Worm (Caenorhabditis elegans): ENCODE results near the gene Y57G11C.1147.
A peak's percentile ranks its signal among the peaks of the same experiment; 100 is the strongest.

Y57G11C.1147 gene

DNA sequence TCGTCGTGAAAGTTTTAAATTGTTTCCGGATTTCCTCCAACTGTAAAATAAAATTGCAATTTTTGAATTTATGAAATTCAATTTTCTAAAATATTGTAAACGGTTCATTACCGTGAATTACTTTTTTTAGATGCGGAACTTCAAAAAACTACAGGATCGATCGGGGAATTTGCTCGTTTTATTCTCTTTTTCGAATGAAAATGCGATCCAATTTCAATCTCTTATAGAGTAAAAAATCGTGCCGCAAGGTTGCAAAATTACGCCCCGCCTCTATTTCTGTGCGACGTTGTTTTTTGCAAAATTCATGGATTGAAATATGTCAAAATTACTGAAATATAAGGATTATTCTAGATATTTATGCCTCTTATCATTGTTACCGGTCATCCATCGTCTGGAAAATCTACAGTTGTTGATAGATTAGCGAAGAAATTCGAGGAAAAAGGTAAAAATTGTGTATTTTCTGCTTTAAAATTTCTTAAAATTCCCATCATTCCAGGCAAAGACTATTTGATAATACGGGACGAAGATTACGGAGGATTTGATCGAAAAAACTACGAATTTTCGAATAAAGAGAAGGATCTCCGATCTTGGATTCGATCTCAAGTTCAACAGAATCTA is 28.0 kb downstream of the Y57G11C.1147 start, which contains the start of gene Y57G11C.43:
Gene Y57G11C.43, plus strand, starts transcription at position 224 of the 618 bp plus-strand sequence.
- no peak for TF ChIP-seq hmbx-1 (tag; optimal IDR thresholded peaks at IDR 0.05)

- TF ChIP-seq F13C5.2 (tag; optimal IDR thresholded peaks at IDR 0.05) (peak; percentile 83), ama-1 (optimal IDR thresholded peaks at IDR 0.05) (no peak), hmg-4 (GFP tag; optimal IDR thresholded peaks at IDR 0.05) (peak; percentile 0)
Measured at ce11 chrIV:14767693-14768251, 29.5 kb downstream of the Y57G11C.1147 start, which contains the start of the genes mrps-7 and Y57G11C.3. Gene mrps-7 (minus strand): TSS chrIV:14767730. Gene Y57G11C.3 (plus strand): TSS chrIV:14768201.

DNA sequence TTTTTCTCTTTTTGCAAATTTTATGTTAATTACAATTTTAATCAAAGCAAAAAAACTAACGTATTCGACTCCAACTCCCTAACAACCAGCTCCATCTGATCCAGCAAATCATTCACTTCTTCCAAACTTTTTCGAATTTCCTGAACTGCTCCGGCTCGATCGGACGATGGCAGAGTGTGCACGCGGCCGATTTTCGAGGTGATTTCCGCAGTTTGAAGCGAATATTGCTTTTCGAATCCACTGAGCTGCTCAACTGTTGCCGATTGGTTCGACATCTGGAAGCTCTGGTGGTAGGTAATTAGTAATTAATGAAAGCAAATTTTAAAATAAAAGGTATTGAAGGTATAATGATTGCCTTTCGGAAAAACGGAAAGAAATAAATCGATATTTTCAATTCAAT is 30.9 kb downstream of the Y57G11C.1147 start, which contains the start of gene vti-1:
Gene vti-1, minus strand, starts transcription at position 284 of the 400 bp plus-strand sequence.
- TF ChIP-seq pes-1 (GFP tag; IDR thresholded peaks at IDR 0.05) (no peak), aly-1 (tag; optimal IDR thresholded peaks at IDR 0.05) (no peak)

ce11 chrIV:14765336-14765735 is 32.0 kb downstream of the Y57G11C.1147 start, which contains the start of gene Y57G11C.5:
Gene Y57G11C.5 (minus strand): TSS chrIV:14765436.
- TF ChIP-seq pes-1 (GFP tag; IDR thresholded peaks at IDR 0.05): no peak
- no peak for TF ChIP-seq ceh-13 (GFP tag; optimal IDR thresholded peaks at IDR 0.05)
- TF ChIP-seq B0310.2 (tag; optimal IDR thresholded peaks at IDR 0.05): no peak
- no peak for TF ChIP-seq hmbx-1 (tag; optimal IDR thresholded peaks at IDR 0.05)
- TF ChIP-seq aly-1 (tag; optimal IDR thresholded peaks at IDR 0.05): no peak
- TF ChIP-seq flt-1 (GFP tag; IDR thresholded peaks at IDR 0.05): no peak
- TF ChIP-seq tbx-11 (GFP tag; IDR thresholded peaks at IDR 0.05): no peak
- no peak for TF ChIP-seq hmg-4 (GFP tag; optimal IDR thresholded peaks at IDR 0.05)

DNA sequence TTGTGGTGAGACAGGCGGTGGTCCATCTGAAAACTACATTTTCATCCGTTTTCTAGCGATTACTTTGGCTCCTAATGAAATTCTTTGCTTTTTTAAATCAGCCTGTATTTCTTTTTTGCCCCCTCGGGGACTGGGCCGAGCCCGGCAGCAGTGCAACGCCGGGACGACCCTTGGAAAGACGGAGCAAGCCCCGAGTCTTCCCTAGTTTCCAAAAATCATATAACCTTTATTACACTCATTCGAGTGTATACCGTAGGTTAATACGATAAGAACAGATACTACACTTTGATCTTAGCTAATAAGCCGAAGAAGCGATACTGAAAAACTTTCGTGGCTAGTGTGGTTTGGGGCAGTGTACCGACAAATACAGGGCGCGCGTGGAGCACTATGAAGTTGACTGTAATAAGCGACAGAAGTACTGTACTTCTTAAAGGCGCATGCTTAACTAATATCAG is 32.6 kb downstream of the Y57G11C.1147 start:
- TF ChIP-seq F13C5.2 (tag; optimal IDR thresholded peaks at IDR 0.05): no peak
- TF ChIP-seq ets-7 (tag; optimal IDR thresholded peaks at IDR 0.05): no peak
- TF ChIP-seq hmbx-1 (tag; optimal IDR thresholded peaks at IDR 0.05): no peak
- TF ChIP-seq tbx-11 (GFP tag; IDR thresholded peaks at IDR 0.05): no peak
- no peak for TF ChIP-seq hnd-1 (tag; optimal IDR thresholded peaks at IDR 0.05)
- TF ChIP-seq flt-1 (GFP tag; IDR thresholded peaks at IDR 0.05): no peak

DNA sequence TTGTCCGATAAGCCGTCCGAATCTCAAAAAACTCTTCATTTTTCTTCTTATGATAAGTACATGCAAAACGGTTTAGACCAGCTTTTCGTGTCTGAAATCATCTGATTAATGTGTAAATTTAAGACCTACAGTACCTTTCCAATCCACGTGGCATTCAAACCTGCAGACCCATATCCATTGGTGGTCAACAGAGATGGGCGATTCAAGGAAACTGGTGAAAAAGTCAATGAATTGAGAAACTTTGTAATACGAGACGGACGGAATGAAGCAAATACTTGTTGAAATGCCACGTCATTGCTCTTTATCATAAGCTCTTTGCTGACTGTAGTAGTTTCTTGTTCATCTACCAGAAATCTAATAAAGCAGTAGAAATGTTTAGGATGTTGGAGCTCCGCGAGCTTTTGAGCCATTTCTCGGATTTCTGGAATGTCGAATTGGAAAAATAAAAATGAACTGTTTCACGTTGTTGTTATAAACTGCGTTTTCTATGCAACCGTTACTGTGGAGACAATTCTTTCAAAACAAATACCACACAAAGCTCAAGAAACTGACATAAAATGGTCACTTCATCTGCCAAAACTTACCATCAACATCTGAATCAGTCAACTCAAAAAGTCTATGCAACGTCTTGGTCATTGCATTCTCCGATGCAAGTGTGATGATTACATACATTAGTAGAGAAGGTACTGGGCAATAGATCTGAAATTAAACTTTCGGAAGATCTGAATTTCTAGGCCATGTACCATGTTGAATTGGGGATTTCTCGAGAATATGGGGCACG is 33.2 kb downstream of the Y57G11C.1147 start:
- TF ChIP-seq hmg-4 (GFP tag; optimal IDR thresholded peaks at IDR 0.05) (no peak), pes-1 (GFP tag; IDR thresholded peaks at IDR 0.05) (no peak), tra-4 (tag; optimal IDR thresholded peaks at IDR 0.05) (no peak)

DNA sequence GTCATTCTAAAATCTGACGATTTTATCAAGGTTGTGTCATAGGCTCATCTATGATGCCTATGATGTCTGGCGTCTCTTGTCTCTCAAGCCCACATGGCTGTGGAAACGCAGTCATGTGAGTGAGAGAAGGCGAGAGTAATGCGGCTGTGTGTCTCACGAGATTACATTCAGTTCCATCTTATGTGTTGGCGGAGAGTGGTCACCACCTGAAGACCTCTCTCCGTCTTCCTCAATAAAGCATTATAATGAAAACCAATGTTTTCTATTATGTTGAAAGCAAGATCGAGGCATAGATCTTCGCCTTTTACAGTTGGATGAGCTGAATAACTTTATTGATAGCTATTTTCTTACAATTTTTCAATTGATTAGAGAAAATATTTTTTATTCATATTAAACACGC is 34.0 kb downstream of the Y57G11C.1147 start:
- peak; percentile 7 for TF ChIP-seq F13C5.2 (tag; optimal IDR thresholded peaks at IDR 0.05)

DNA sequence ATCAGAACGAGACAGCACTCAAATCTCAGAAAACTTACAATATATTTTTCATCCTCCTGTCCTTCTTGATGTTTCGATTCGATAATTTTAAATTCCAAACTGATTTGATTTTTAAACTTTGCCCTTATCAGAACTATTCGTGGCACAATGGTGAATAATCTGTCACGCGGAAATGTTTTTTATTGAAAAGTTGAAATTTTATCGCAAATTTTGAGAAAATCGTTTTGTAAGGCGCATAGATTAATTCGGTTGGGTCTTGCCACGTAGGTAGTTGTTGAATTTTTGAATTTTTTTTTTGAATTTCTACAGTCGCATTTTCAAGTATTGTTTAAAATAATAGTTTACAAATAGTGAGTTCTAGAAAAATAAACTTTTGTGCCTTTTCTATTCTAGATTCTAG is 36.5 kb downstream of the Y57G11C.1147 start, which contains the start of gene ptp-5.2:
Gene ptp-5.2, minus strand, starts transcription at position 101 of the 400 bp plus-strand sequence.
- TF ChIP-seq tra-4 (tag; optimal IDR thresholded peaks at IDR 0.05) (no peak), B0310.2 (tag; optimal IDR thresholded peaks at IDR 0.05) (no peak), ama-1 (optimal IDR thresholded peaks at IDR 0.05) (no peak), sea-1 (GFP tag; conservative IDR thresholded peaks at IDR 0.05) (no peak), ceh-36 (tag; optimal IDR thresholded peaks at IDR 0.05) (no peak), ceh-13 (GFP tag; optimal IDR thresholded peaks at IDR 0.05) (no peak), hmg-4 (GFP tag; optimal IDR thresholded peaks at IDR 0.05) (no peak), ets-7 (tag; optimal IDR thresholded peaks at IDR 0.05) (no peak), scrt-1 (GFP tag; IDR thresholded peaks at IDR 0.05) (no peak), hnd-1 (tag; optimal IDR thresholded peaks at IDR 0.05) (no peak), flt-1 (GFP tag; IDR thresholded peaks at IDR 0.05) (no peak), tbx-37 (GFP tag; conservative IDR thresholded peaks at IDR 0.05) (no peak), hmbx-1 (tag; optimal IDR thresholded peaks at IDR 0.05) (no peak), pes-1 (GFP tag; IDR thresholded peaks at IDR 0.05) (no peak), aly-1 (tag; optimal IDR thresholded peaks at IDR 0.05) (no peak), tbx-11 (GFP tag; IDR thresholded peaks at IDR 0.05) (no peak), F13C5.2 (tag; optimal IDR thresholded peaks at IDR 0.05) (no peak)

ce11 chrIV:14759662-14760061 is 37.7 kb downstream of the Y57G11C.1147 start:
- TF ChIP-seq B0310.2 (tag; optimal IDR thresholded peaks at IDR 0.05) (no peak), ceh-36 (tag; optimal IDR thresholded peaks at IDR 0.05) (no peak), pes-1 (GFP tag; IDR thresholded peaks at IDR 0.05) (no peak), ets-7 (tag; optimal IDR thresholded peaks at IDR 0.05) (no peak), aly-1 (tag; optimal IDR thresholded peaks at IDR 0.05) (no peak), ama-1 (optimal IDR thresholded peaks at IDR 0.05) (no peak), flt-1 (GFP tag; IDR thresholded peaks at IDR 0.05) (no peak), hmbx-1 (tag; optimal IDR thresholded peaks at IDR 0.05) (no peak), hnd-1 (tag; optimal IDR thresholded peaks at IDR 0.05) (no peak), tbx-11 (GFP tag; IDR thresholded peaks at IDR 0.05) (no peak), F13C5.2 (tag; optimal IDR thresholded peaks at IDR 0.05) (no peak), tbx-37 (GFP tag; conservative IDR thresholded peaks at IDR 0.05) (no peak), tra-4 (tag; optimal IDR thresholded peaks at IDR 0.05) (no peak)
